Worm (Caenorhabditis elegans) whole organism, L3 larva: Measurements from ENCODE around the gene K07E3.4.
A peak's percentile ranks its signal among the peaks of the same experiment; 100 is the strongest.

Experiments
- aly-2 ChIP-seq: fragments of 150-350 bp; optimal IDR thresholded peaks from 2 replicates; lab custom pipeline; 2014; ENCODE audit warnings: missing biosample characterization, missing genetic modification characterization
- elt-2 ChIP-seq: sonication (generic microtip); optimal IDR thresholded peaks from 2 replicates; lab custom pipeline; 2016; ENCODE audit warnings: missing genetic modification reagents, mild to moderate bottlenecking, missing genetic modification characterization, missing compliant biosample characterization

DNA sequence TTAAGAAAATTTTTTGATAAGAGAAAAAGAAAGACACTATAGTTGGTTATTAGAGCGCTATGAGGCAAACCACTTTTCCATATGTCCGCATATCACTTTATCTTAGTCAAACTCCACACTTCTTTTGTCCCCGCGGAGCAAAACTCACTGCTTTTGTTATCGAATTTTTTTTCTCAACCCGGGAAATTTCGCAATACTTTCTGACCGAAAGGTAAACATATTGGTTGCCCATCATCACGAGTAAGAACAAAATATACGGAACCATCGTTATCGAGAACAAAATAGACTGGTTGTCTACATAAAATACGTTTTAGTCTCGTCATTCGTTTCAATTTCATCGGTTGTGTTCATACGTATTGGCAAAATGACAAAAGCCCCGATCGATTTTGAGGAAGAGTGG lies 14.5 kb downstream of the K07E3.4 start, which contains the start of gene C18A11.1:
- TF ChIP-seq aly-2 (tag; lab: Kevin White, UChicago) (no peak), elt-2 (peak; percentile 86)
